Worm (Caenorhabditis elegans) whole organism, early embryonic: Measurements from ENCODE around the gene msp-65.

ENCODE experiments used
- ama-1 ChIP-seq: fragments of 150-350 bp; optimal IDR thresholded peaks from 2 replicates; lab custom pipeline; 2014
- ceh-13 ChIP-seq: fragments of 200-800 bp; sonication (Bioruptor generic); optimal IDR thresholded peaks from 2 replicates; lab custom pipeline; 2018; ENCODE audit warnings: mild to moderate bottlenecking, missing genetic modification characterization, missing compliant biosample characterization
- ceh-36 ChIP-seq: sonication (generic microtip); optimal IDR thresholded peaks from 2 replicates; lab custom pipeline; 2016; ENCODE audit warnings: missing genetic modification characterization, inconsistent platforms, missing compliant biosample characterization
- hmbx-1 ChIP-seq: sonication (generic microtip); optimal IDR thresholded peaks from 2 replicates; lab custom pipeline; 2016; ENCODE audit warnings: mild to moderate bottlenecking, missing genetic modification characterization, missing compliant biosample characterization
- hmg-4 ChIP-seq: fragments of 200-800 bp; sonication (Bioruptor generic); optimal IDR thresholded peaks from 2 replicates; lab custom pipeline; 2018; ENCODE audit warnings: mild to moderate bottlenecking, missing genetic modification characterization, missing compliant biosample characterization
- pes-1 ChIP-seq: fragments of 200-800 bp; sonication (Bioruptor generic); IDR thresholded peaks from 2 replicates; pipeline ENCODE4 v1.3.6; 2022; ENCODE audit warnings: missing genetic modification reagents, missing genetic modification characterization, missing compliant biosample characterization
- scrt-1 ChIP-seq: fragments of 200-800 bp; sonication (Bioruptor generic); IDR thresholded peaks from 2 replicates; pipeline ENCODE4 v1.3.6; 2022; ENCODE audit warnings: missing genetic modification characterization, missing compliant biosample characterization
- sea-1 ChIP-seq: fragments of 200-800 bp; sonication (Bioruptor generic); conservative IDR thresholded peaks from 2 replicates; pipeline ENCODE4 v1.3.6; 2022; ENCODE audit warnings: missing genetic modification characterization, missing compliant biosample characterization
- tbx-37 ChIP-seq: fragments of 200-800 bp; sonication (Bioruptor generic); conservative IDR thresholded peaks from 2 replicates; pipeline ENCODE4 v1.3.6; 2022; ENCODE audit warnings: missing genetic modification reagents, missing genetic modification characterization, missing compliant biosample characterization
- tra-4 ChIP-seq: sonication (generic microtip); optimal IDR thresholded peaks from 2 replicates; lab custom pipeline; 2017; ENCODE audit warnings: missing genetic modification characterization, missing compliant biosample characterization

DNA sequence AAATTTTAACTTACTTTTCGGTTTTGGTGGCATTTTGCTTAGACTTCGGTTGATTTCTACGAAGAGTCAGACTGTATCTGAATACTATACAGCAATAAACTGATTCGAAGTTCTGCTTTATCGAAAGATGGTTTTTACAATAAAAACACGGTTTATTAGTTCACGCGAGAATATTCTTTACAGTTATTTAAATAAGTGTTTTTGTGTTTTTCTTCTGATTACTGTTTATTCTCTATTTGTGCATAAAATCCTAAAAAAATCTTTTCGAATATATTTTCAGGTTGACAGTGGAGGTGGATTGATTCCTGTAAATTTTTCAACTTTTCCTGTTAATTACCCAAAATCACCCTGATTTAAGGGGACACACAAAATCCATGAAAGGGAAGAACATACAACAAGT is 10.3 kb upstream of the msp-65 start, which contains the start of gene ZK354.8:
- no peak for TF ChIP-seq tra-4
- no peak for TF ChIP-seq scrt-1 (GFP tag; lab: Robert Waterston, UW)
- no peak for TF ChIP-seq tbx-37
- TF ChIP-seq sea-1 (GFP tag; lab: Robert Waterston, UW) = no peak
- no peak for TF ChIP-seq ceh-36 (tag; lab: Kevin White, UChicago)
- TF ChIP-seq hmbx-1 (tag; lab: Kevin White, UChicago) = no peak
- TF ChIP-seq ama-1 (lab: Kevin White, UChicago) = no peak
- no peak for TF ChIP-seq ceh-13 (GFP tag; lab: Kevin White, UChicago)
- TF ChIP-seq hmg-4 = no peak
- TF ChIP-seq pes-1 (GFP tag; lab: Robert Waterston, UW) = no peak
